Worm (Caenorhabditis elegans) whole organism, L1 larva: ENCODE results near the gene ben-1.

Experiments used
- alr-1 ChIP-seq: fragments of 200-800 bp; sonication (Bioruptor generic); optimal IDR thresholded peaks from 2 replicates; lab custom pipeline; 2018; ENCODE audit warnings: borderline replicate concordance, mild to moderate bottlenecking, missing genetic modification characterization, missing compliant biosample characterization
- ceh-88 ChIP-seq: fragments of 200-800 bp; sonication (Bioruptor generic); IDR thresholded peaks from 2 replicates; pipeline ENCODE4 v1.3.6; 2022; ENCODE audit warnings: missing genetic modification characterization, missing compliant biosample characterization
- ets-5 ChIP-seq: fragments of 200-800 bp; sonication (Bioruptor generic); IDR thresholded peaks from 2 replicates; pipeline ENCODE4 v1.3.6; 2022; ENCODE audit warnings: missing genetic modification characterization, missing compliant biosample characterization
- fkh-10 ChIP-seq: sonication (generic microtip); optimal IDR thresholded peaks from 2 replicates; lab custom pipeline; 2017; ENCODE audit warnings: missing biosample characterization, missing genetic modification reagents, missing genetic modification characterization
- lin-35 ChIP-seq, 2 experiments: fragments of 150-350 bp; optimal IDR thresholded peaks; 2 replicates each; lab custom pipeline; 2014; ENCODE audit warnings: missing biosample characterization in 2 of 2, missing genetic modification characterization in 2 of 2, missing genetic modification reagents in 2 of 2
- lin-39 ChIP-seq: fragments of 150-350 bp; optimal IDR thresholded peaks from 2 replicates; lab custom pipeline; 2014; ENCODE audit warnings: missing biosample characterization, missing genetic modification reagents, missing genetic modification characterization
- pag-3 ChIP-seq: sonication (generic microtip); optimal IDR thresholded peaks from 2 replicates; lab custom pipeline; 2017; ENCODE audit warnings: missing genetic modification characterization, mild to moderate bottlenecking, missing compliant biosample characterization, antibody characterized with exemption, borderline replicate concordance; ENCODE audit not compliant: insufficient read depth

ce11 chrIII:3548017-3548416, 6.6 kb upstream of the ben-1 start, which contains the start of gene C54C6.11:
- TF ChIP-seq lin-35 (GFP tag; optimal IDR thresholded peaks at IDR 0.05; lab: Kevin White, UChicago) (no peak), ceh-88 (no peak), lin-39 (tag; lab: Kevin White, UChicago) (no peak), fkh-10 (GFP tag; lab: Kevin White, UChicago) (no peak), alr-1 (tag; lab: Kevin White, UChicago) (no peak), ets-5 (GFP tag; lab: Robert Waterston, UW) (no peak), pag-3 (tag; lab: Kevin White, UChicago) (no peak)
